Fruit fly (Drosophila melanogaster) S2 (cell line): ENCODE data around the gene hec.

ENCODE experiments used
- CG8478 ChIP-seq: fragments of >200 bp; optimal IDR thresholded peaks from 2 replicates; lab custom pipeline; 2018
- CTCF ChIP-seq, 2 experiments: fragments of >200 bp; optimal IDR thresholded peaks; 2 replicates each; lab custom pipeline; 2018

DNA sequence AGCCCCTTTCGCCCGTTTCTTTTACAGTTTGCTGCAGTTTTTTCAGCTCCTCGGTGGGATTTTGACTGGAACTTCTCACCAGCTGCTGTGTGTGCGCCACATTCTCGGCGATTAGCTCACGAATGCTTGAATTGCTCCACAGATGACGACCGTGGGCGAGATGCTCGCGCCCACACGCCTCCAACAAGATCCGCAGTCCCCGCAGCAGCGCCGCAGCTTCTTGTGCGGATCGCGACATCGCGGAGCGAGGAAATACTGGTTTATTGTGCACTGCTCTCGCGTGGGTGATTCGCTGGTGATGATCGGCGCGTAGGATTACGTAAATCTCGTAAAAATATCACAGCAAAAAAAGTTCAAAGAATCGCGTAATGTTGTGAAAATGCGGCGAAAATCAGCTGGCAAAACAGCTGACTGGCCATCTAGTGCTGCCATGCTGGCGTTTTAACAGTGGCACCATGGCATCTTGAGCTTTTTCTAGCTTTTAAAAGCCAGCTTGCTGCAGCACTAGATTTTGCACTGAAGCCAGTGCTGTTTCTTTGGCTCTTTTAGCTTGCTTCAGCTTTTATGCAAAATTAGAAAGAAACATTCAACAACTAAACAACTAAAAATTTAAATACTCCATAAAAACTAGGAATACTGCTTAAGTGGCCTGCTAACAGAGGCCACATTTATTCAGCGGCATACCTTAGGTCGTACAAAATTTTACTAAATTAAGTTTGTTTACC is 56.4 kb downstream of the hec start, which contains the start of gene Coq8:
- TF ChIP-seq CTCF (optimal IDR thresholded peaks at IDR 0.05; lab: Kevin White, UChicago) (no peak), CG8478 (lab: Kevin White, UChicago) (no peak)
